Fruit fly (Drosophila melanogaster) whole organism, embryonic: ENCODE results near the gene Kr-h2.
A peak's percentile ranks its signal among the peaks of the same experiment; 100 is the strongest.

Source experiments
- Ada2b ChIP-seq: fragments of 200-800 bp; sonication (Bioruptor generic); IDR thresholded peaks from 2 replicates; pipeline ENCODE4 v1.3.6; 2022; ENCODE audit warnings: missing biosample characterization, missing genetic modification characterization
- Antp ChIP-seq: fragments of 200-800 bp; sonication (Bioruptor generic); optimal IDR thresholded peaks from 3 replicates; lab custom pipeline; 2016; ENCODE audit warnings: missing biosample characterization, missing genetic modification characterization
- CG11560 ChIP-seq: fragments of 200-800 bp; sonication (Bioruptor generic); IDR thresholded peaks from 3 replicates; pipeline ENCODE4 v1.3.6; 2022; ENCODE audit warnings: missing biosample characterization, missing genetic modification characterization
- CG13123 ChIP-seq: fragments of 200-800 bp; sonication (Bioruptor generic); optimal IDR thresholded peaks from 2 replicates; lab custom pipeline; 2016; ENCODE audit warnings: missing biosample characterization, missing genetic modification characterization
- CG15073 ChIP-seq: fragments of 200-800 bp; sonication (Bioruptor generic); optimal IDR thresholded peaks from 2 replicates; lab custom pipeline; 2016; ENCODE audit warnings: missing biosample characterization, missing genetic modification characterization
- CG16815 ChIP-seq: fragments of 200-800 bp; sonication (Bioruptor generic); optimal IDR thresholded peaks from 3 replicates; lab custom pipeline; 2017; ENCODE audit warnings: missing biosample characterization, mild to moderate bottlenecking, missing genetic modification characterization
- CG30020 ChIP-seq: fragments of 200-800 bp; optimal IDR thresholded peaks from 2 replicates; lab custom pipeline; 2019; ENCODE audit warnings: missing biosample characterization, mild to moderate bottlenecking, missing genetic modification characterization, moderate library complexity
- CG30403 ChIP-seq: fragments of 200-800 bp; sonication (Bioruptor generic); optimal IDR thresholded peaks from 3 replicates; lab custom pipeline; 2016; ENCODE audit warnings: missing biosample characterization, missing genetic modification characterization
- CG6175 ChIP-seq: fragments of 200-800 bp; sonication (Bioruptor generic); IDR thresholded peaks from 3 replicates; pipeline ENCODE4 v1.3.6; 2022; ENCODE audit warnings: missing biosample characterization, missing genetic modification characterization
- CG6683 ChIP-seq: fragments of 200-800 bp; sonication (Bioruptor generic); optimal IDR thresholded peaks from 2 replicates; lab custom pipeline; 2017; ENCODE audit warnings: missing biosample characterization, mild to moderate bottlenecking, missing genetic modification characterization, missing genetic modification reagents
- CG7987 ChIP-seq: fragments of 200-800 bp; sonication (Bioruptor generic); optimal IDR thresholded peaks from 2 replicates; lab custom pipeline; 2018; ENCODE audit warnings: missing biosample characterization, mild to moderate bottlenecking, missing genetic modification characterization, moderate library complexity
- CG8089 ChIP-seq: fragments of 200-800 bp; sonication (Bioruptor generic); optimal IDR thresholded peaks from 3 replicates; lab custom pipeline; 2016; ENCODE audit warnings: missing biosample characterization, missing genetic modification characterization
- CG8944 ChIP-seq: fragments of 200-800 bp; sonication (Bioruptor generic); optimal IDR thresholded peaks from 3 replicates; lab custom pipeline; 2016; ENCODE audit warnings: missing biosample characterization, missing genetic modification characterization
- CG9609 ChIP-seq: fragments of 200-800 bp; sonication (Bioruptor generic); optimal IDR thresholded peaks from 3 replicates; lab custom pipeline; 2016; ENCODE audit warnings: missing biosample characterization, missing genetic modification characterization
- CoRest ChIP-seq: fragments of 200-800 bp; sonication (Bioruptor generic); optimal IDR thresholded peaks from 3 replicates; lab custom pipeline; 2018; ENCODE audit warnings: missing biosample characterization, mild to moderate bottlenecking, missing genetic modification characterization, moderate library complexity
- Drgx ChIP-seq: fragments of 200-800 bp; sonication (Bioruptor generic); IDR thresholded peaks from 2 replicates; pipeline ENCODE4 v1.3.6; 2022; ENCODE audit warnings: missing biosample characterization, missing genetic modification characterization
- Fer1 ChIP-seq: fragments of 200-800 bp; sonication (Bioruptor generic); optimal IDR thresholded peaks from 2 replicates; lab custom pipeline; 2017; ENCODE audit warnings: missing biosample characterization, mild to moderate bottlenecking, missing genetic modification characterization
- Gsc ChIP-seq: fragments of 200-800 bp; sonication (Bioruptor generic); IDR thresholded peaks from 2 replicates; pipeline ENCODE4 v1.3.6; 2022; ENCODE audit warnings: missing biosample characterization, missing genetic modification characterization
- HLH3B ChIP-seq: fragments of 200-800 bp; sonication (Bioruptor generic); IDR thresholded peaks from 2 replicates; pipeline ENCODE4 v1.3.6; 2022; ENCODE audit warnings: missing biosample characterization, missing genetic modification characterization
- Kr ChIP-seq: fragments of 200-800 bp; sonication (Bioruptor generic); optimal IDR thresholded peaks from 2 replicates; lab custom pipeline; 2017; ENCODE audit warnings: missing biosample characterization, mild to moderate bottlenecking, missing genetic modification characterization
- Med ChIP-seq: fragments of 200-800 bp; sonication (Bioruptor generic); peaks from one replicate; lab custom pipeline; 2016; ENCODE audit warnings: missing biosample characterization, missing genetic modification characterization, mild to moderate bottlenecking, inconsistent platforms, moderate library complexity
- Neu2 ChIP-seq: fragments of 200-800 bp; sonication (Bioruptor generic); optimal IDR thresholded peaks from 3 replicates; lab custom pipeline; 2016; ENCODE audit warnings: missing biosample characterization, missing genetic modification characterization, borderline replicate concordance
- Pdp1 ChIP-seq, 2 experiments: fragments of 200-800 bp; sonication (Bioruptor generic); optimal IDR thresholded peaks; 3 replicates each; lab custom pipeline; 2016; ENCODE audit warnings: missing biosample characterization in 2 of 2, missing genetic modification characterization in 2 of 2, mild to moderate bottlenecking in 1 of 2, moderate library complexity in 1 of 2
- Scr ChIP-seq: fragments of 200-800 bp; sonication (Bioruptor generic); IDR thresholded peaks from 2 replicates; pipeline ENCODE4 v1.3.6; 2022; ENCODE audit warnings: missing biosample characterization, missing genetic modification characterization; ENCODE audit not compliant: partially characterized antibody
- Sox100B ChIP-seq: fragments of 200-800 bp; sonication (Bioruptor generic); optimal IDR thresholded peaks from 3 replicates; lab custom pipeline; 2018; ENCODE audit warnings: missing biosample characterization, mild to moderate bottlenecking, missing genetic modification characterization
- Ssrp ChIP-seq: fragments of 200-800 bp; sonication (Bioruptor generic); optimal IDR thresholded peaks from 2 replicates; lab custom pipeline; 2018; ENCODE audit warnings: missing biosample characterization, mild to moderate bottlenecking, missing genetic modification characterization, moderate library complexity
- TFAM ChIP-seq: fragments of 200-800 bp; sonication (Bioruptor generic); optimal IDR thresholded peaks from 2 replicates; lab custom pipeline; 2017; ENCODE audit warnings: missing biosample characterization, missing genetic modification characterization, inconsistent platforms
- Tbp ChIP-seq: fragments of >200 bp; optimal IDR thresholded peaks from 2 replicates; lab custom pipeline; 2018; ENCODE audit warnings: missing biosample characterization, missing genetic modification characterization
- ato ChIP-seq: fragments of 200-800 bp; sonication (Bioruptor generic); IDR thresholded peaks from 2 replicates; pipeline ENCODE4 v1.3.6; 2022; ENCODE audit warnings: missing biosample characterization, missing genetic modification characterization; ENCODE audit not compliant: partially characterized antibody
- btn ChIP-seq: fragments of 200-800 bp; sonication (Bioruptor generic); optimal IDR thresholded peaks from 2 replicates; lab custom pipeline; 2016; ENCODE audit warnings: missing biosample characterization, missing genetic modification characterization
- cas ChIP-seq: fragments of 200-800 bp; sonication (Bioruptor generic); IDR thresholded peaks from 2 replicates; pipeline ENCODE4 v1.3.6; 2022; ENCODE audit warnings: missing biosample characterization, missing genetic modification characterization
- dati ChIP-seq: fragments of 200-800 bp; sonication (Bioruptor generic); IDR thresholded peaks from 2 replicates; pipeline ENCODE4 v1.3.6; 2022; ENCODE audit warnings: missing biosample characterization, missing genetic modification characterization
- dm ChIP-seq: fragments of 200-800 bp; sonication (Bioruptor generic); optimal IDR thresholded peaks from 3 replicates; lab custom pipeline; 2016; ENCODE audit warnings: missing biosample characterization, missing genetic modification characterization
- dmrt11E ChIP-seq: fragments of 200-800 bp; sonication (Bioruptor generic); optimal IDR thresholded peaks from 3 replicates; lab custom pipeline; 2018; ENCODE audit warnings: missing biosample characterization, mild to moderate bottlenecking, missing genetic modification characterization, moderate library complexity
- ewg ChIP-seq: fragments of 200-800 bp; sonication (Bioruptor generic); optimal IDR thresholded peaks from 3 replicates; lab custom pipeline; 2017; ENCODE audit warnings: mild to moderate bottlenecking, missing biosample characterization, missing genetic modification reagents, missing genetic modification characterization
- exex ChIP-seq: fragments of 200-800 bp; sonication (Bioruptor generic); optimal IDR thresholded peaks from 4 replicates; lab custom pipeline; 2018; ENCODE audit warnings: missing biosample characterization, mild to moderate bottlenecking, missing genetic modification characterization, moderate library complexity
- her ChIP-seq: fragments of 200-800 bp; sonication (Bioruptor generic); optimal IDR thresholded peaks from 2 replicates; lab custom pipeline; 2016; ENCODE audit warnings: missing biosample characterization, missing genetic modification characterization
- jumu ChIP-seq: fragments of 200-800 bp; sonication (Bioruptor generic); optimal IDR thresholded peaks from 3 replicates; lab custom pipeline; 2016; ENCODE audit warnings: missing biosample characterization, missing genetic modification characterization
- kah ChIP-seq: fragments of 200-800 bp; sonication (Bioruptor generic); optimal IDR thresholded peaks from 2 replicates; lab custom pipeline; 2018; ENCODE audit warnings: missing biosample characterization, mild to moderate bottlenecking, missing genetic modification characterization
- mam ChIP-seq: fragments of 200-800 bp; sonication (Bioruptor generic); optimal IDR thresholded peaks from 3 replicates; lab custom pipeline; 2016; ENCODE audit warnings: missing biosample characterization, missing genetic modification characterization
- mirr ChIP-seq: fragments of 200-800 bp; sonication (Bioruptor generic); optimal IDR thresholded peaks from 3 replicates; lab custom pipeline; 2018; ENCODE audit warnings: missing biosample characterization, mild to moderate bottlenecking, missing genetic modification characterization
- onecut ChIP-seq: fragments of 200-800 bp; sonication (Bioruptor generic); IDR thresholded peaks from 2 replicates; pipeline ENCODE4 v1.3.6; 2022; ENCODE audit warnings: missing biosample characterization, missing genetic modification characterization
- pfk ChIP-seq: fragments of 200-800 bp; sonication (Bioruptor generic); optimal IDR thresholded peaks from 2 replicates; lab custom pipeline; 2018; ENCODE audit warnings: missing biosample characterization, mild to moderate bottlenecking, missing genetic modification characterization, moderate library complexity
- pum ChIP-seq: fragments of 200-800 bp; sonication (Bioruptor generic); optimal IDR thresholded peaks from 2 replicates; lab custom pipeline; 2016; ENCODE audit warnings: missing biosample characterization, missing genetic modification characterization
- rib ChIP-seq: fragments of 200-800 bp; sonication (Bioruptor generic); IDR thresholded peaks from 2 replicates; pipeline ENCODE4 v1.3.6; 2022; ENCODE audit warnings: missing biosample characterization, missing genetic modification characterization
- schlank ChIP-seq: fragments of 200-800 bp; sonication (Bioruptor generic); optimal IDR thresholded peaks from 2 replicates; lab custom pipeline; 2018; ENCODE audit warnings: missing biosample characterization, mild to moderate bottlenecking, missing genetic modification characterization
- sim ChIP-seq: fragments of 200-800 bp; sonication (Bioruptor generic); IDR thresholded peaks from 2 replicates; pipeline ENCODE4 v1.3.6; 2022; ENCODE audit warnings: missing biosample characterization, missing genetic modification characterization
- trem ChIP-seq: fragments of 200-800 bp; optimal IDR thresholded peaks from 3 replicates; lab custom pipeline; 2019; ENCODE audit warnings: missing biosample characterization, mild to moderate bottlenecking, missing genetic modification characterization, moderate library complexity
- yki ChIP-seq: fragments of >200 bp; optimal IDR thresholded peaks from 3 replicates; lab custom pipeline; 2018
- zfh2 ChIP-seq: fragments of 200-800 bp; sonication (Bioruptor generic); optimal IDR thresholded peaks from 2 replicates; lab custom pipeline; 2016; ENCODE audit warnings: missing biosample characterization, missing genetic modification characterization

The Kr-h2 gene

DNA sequence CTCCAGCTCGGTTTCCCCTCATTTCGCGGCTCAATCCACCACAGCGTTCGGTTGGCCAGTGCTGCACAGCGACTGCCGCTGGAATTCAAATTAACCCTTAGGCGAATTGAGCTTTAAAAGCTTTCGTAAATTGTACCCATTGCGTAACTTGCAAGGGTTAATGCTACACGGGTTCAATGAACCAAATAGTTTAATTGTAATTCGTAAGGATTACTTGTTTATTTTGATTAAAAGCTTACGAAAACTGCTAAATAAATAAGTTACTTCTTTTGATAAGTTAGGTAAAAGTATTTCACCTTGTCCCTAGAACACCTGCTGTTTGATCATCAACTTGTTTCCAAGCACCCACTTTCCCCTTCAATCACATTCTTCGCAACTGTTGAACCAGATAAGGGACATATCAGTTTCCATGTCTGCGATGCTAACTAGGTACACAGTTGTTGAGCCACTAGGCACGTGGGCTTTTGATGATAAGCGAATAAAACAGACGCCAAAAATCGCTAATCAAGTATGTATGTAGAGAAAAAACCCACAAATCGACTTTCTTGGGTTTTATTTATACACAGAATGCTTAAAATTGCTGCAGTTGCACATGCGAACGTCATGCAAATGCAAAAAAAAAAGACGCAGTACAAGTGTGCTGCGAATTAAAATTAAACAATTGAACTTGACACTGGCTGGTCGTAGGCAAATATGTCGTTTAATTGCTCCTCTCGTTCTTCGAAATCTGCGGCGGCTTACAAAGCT lies 24.6 kb upstream of the Kr-h2 start, which contains the start of gene Pfas (continued):
- TF ChIP-seq CG8089 (no peak), CoRest (peak; percentile 59), dmrt11E (tag; lab: Kevin White, UChicago) (no peak), onecut (GFP tag; lab: Robert Waterston, UW) (peak; percentile 43; the same call in 1 of the 2 replicates), exex (tag; lab: Kevin White, UChicago) (peak; percentile 78), ato (GFP tag; lab: Robert Waterston, UW) (no peak), Ada2b (peak; percentile 39; the same call in 1 of the 2 replicates), sim (GFP tag; lab: Robert Waterston, UW) (no peak), HLH3B (GFP tag; lab: Robert Waterston, UW) (no peak), kah (GFP tag; lab: Kevin White, UChicago) (no peak), CG16815 (no peak), Scr (GFP tag; lab: Robert Waterston, UW) (no peak), schlank (tag; lab: Kevin White, UChicago) (peak; percentile 45), dm (GFP tag; lab: Kevin White, UChicago) (peak; percentile 39), ewg (GFP tag; lab: Kevin White, UChicago) (peak; percentile 6), CG30020 (no peak), trem (tag; lab: Kevin White, UChicago) (no peak), CG7987 (GFP tag; lab: Kevin White, UChicago) (peak; percentile 74), Kr (GFP tag; lab: Kevin White, UChicago) (no peak), pum (GFP tag; lab: Kevin White, UChicago) (no peak), Med (GFP tag; lab: Kevin White, UChicago) (peak; percentile 96), yki (no peak), Neu2 (no peak), Ssrp (tag; lab: Kevin White, UChicago) (no peak), btn (no peak), CG9609 (GFP tag; lab: Kevin White, UChicago) (peak; percentile 48), Pdp1 (GFP tag; optimal IDR thresholded peaks at IDR 0.05; lab: Kevin White, UChicago) (peak; percentile 32 to 100), CG30403 (GFP tag; lab: Kevin White, UChicago) (peak; percentile 66), dati (no peak), CG13123 (GFP tag; lab: Kevin White, UChicago) (no peak), pfk (GFP tag; lab: Kevin White, UChicago) (no peak), CG15073 (GFP tag; lab: Kevin White, UChicago) (no peak), Fer1 (GFP tag; lab: Kevin White, UChicago) (peak; percentile 72), CG8944 (GFP tag; lab: Kevin White, UChicago) (peak; percentile 37), Antp (GFP tag; lab: Kevin White, UChicago) (peak; percentile 38), rib (GFP tag; lab: Robert Waterston, UW) (peak; percentile 53), zfh2 (peak; percentile 72), CG6175 (no peak), TFAM (GFP tag; lab: Kevin White, UChicago) (no peak), mirr (GFP tag; lab: Kevin White, UChicago) (peak; percentile 75), Gsc (GFP tag; lab: Robert Waterston, UW) (no peak), Sox100B (GFP tag; lab: Kevin White, UChicago) (no peak), jumu (GFP tag; lab: Kevin White, UChicago) (peak; percentile 34), her (peak; percentile 72), cas (GFP tag; lab: Robert Waterston, UW) (no peak), Drgx (GFP tag; lab: Robert Waterston, UW) (0 out of 2 replicates have a peak, but pooled peaks have one; percentile 26), Tbp (GFP tag; lab: Kevin White, UChicago) (no peak), mam (GFP tag; lab: Kevin White, UChicago) (peak; percentile 67), CG11560 (tag; lab: Robert Waterston, UW) (no peak), CG6683 (peak; percentile 55)
